Worm (Caenorhabditis elegans) whole organism, midembryonic: Measurements from ENCODE around the gene nlt-1.

ENCODE experiments used
- T22C8.4 ChIP-seq: fragments of 200-800 bp; sonication (Bioruptor generic); IDR thresholded peaks from 2 replicates; pipeline ENCODE4 v1.3.6; 2022; ENCODE audit warnings: missing genetic modification characterization, missing compliant biosample characterization
- flt-1 ChIP-seq: fragments of 200-800 bp; sonication (Bioruptor generic); IDR thresholded peaks from 2 replicates; pipeline ENCODE4 v1.3.6; 2022; ENCODE audit warnings: missing genetic modification characterization, missing compliant biosample characterization
- klf-2 ChIP-seq: fragments of 200-800 bp; sonication (Bioruptor generic); conservative IDR thresholded peaks from 2 replicates; pipeline ENCODE4 v1.3.6; 2022; ENCODE audit warnings: missing genetic modification reagents, missing genetic modification characterization, missing compliant biosample characterization
- tab-1 ChIP-seq: fragments of 200-800 bp; sonication (Bioruptor generic); IDR thresholded peaks from 2 replicates; pipeline ENCODE4 v1.3.6; 2022; ENCODE audit warnings: missing genetic modification characterization, missing compliant biosample characterization
- ztf-23 ChIP-seq: fragments of 200-800 bp; sonication (Bioruptor generic); IDR thresholded peaks from 2 replicates; pipeline ENCODE4 v1.3.6; 2022; ENCODE audit warnings: missing genetic modification reagents, missing genetic modification characterization, missing compliant biosample characterization

ce11 chrII:9986635-9987575 lies 14.0 kb downstream of the nlt-1 start:
- TF ChIP-seq flt-1 (no peak), ztf-23 (no peak), tab-1 (GFP tag; lab: Robert Waterston, UW) (no peak), T22C8.4 (GFP tag; lab: Robert Waterston, UW) (no peak), klf-2 (GFP tag; lab: Robert Waterston, UW) (no peak)
